Fruit fly (Drosophila melanogaster): Measurements from ENCODE around the gene CG5167.

Gene CG5167

dm6 chr3R:12402935-12403334, 3.4 kb upstream of the CG5167 start (continued):
- peak; percentile 92 for TF ChIP-seq gcm2 (GFP tag; optimal IDR thresholded peaks at IDR 0.05)
- TF ChIP-seq dmrt11E (tag; optimal IDR thresholded peaks at IDR 0.05) = peak; percentile 99
- peak; percentile 94 for TF ChIP-seq CG2199 (GFP tag; IDR thresholded peaks at IDR 0.05)
- TF ChIP-seq Doc2 (GFP tag; IDR thresholded peaks at IDR 0.05) = no peak
- TF ChIP-seq CG15479 (GFP tag; optimal IDR thresholded peaks at IDR 0.05) = peak; percentile 71
- peak; percentile 71; the same call in 1 of the 2 replicates for TF ChIP-seq CkIIα-i1 (GFP tag; IDR thresholded peaks at IDR 0.05)
- peak; percentile 91 for TF ChIP-seq trh (GFP tag; optimal IDR thresholded peaks at IDR 0.05)
- TF ChIP-seq Fer3 (tag; optimal IDR thresholded peaks at IDR 0.05) = peak; percentile 99
- peak; percentile 96 for TF ChIP-seq lilli (GFP tag; optimal IDR thresholded peaks at IDR 0.05)
- peak; percentile 98 for TF ChIP-seq B-H2 (GFP tag; optimal IDR thresholded peaks at IDR 0.05)
- peak in 1 of 2 experiments; percentile 76 for TF ChIP-seq tll (GFP tag; optimal IDR thresholded peaks at IDR 0.05)
- TF ChIP-seq Stat92E (GFP tag; optimal IDR thresholded peaks at IDR 0.05) = peak in 1 of 3 experiments; percentile 95
- TF ChIP-seq seq (GFP tag; IDR thresholded peaks at IDR 0.05) = peak; percentile 97
- peak; percentile 84 for TF ChIP-seq CG11093 (GFP tag; IDR thresholded peaks at IDR 0.05)
- peak; percentile 89 for TF ChIP-seq Nf-YB (GFP tag; optimal IDR thresholded peaks at IDR 0.05)
- TF ChIP-seq gcm (GFP tag; optimal IDR thresholded peaks at IDR 0.05) = peak; percentile 98
- TF ChIP-seq CG3995 (GFP tag; optimal IDR thresholded peaks at IDR 0.05) = peak; percentile 89
- TF ChIP-seq HLHmδ (GFP tag; optimal IDR thresholded peaks at IDR 0.05) = no peak
- peak; percentile 84 for TF ChIP-seq CG9876 (GFP tag; optimal IDR thresholded peaks at IDR 0.05)
- peak; percentile 98 for TF ChIP-seq Fer1 (GFP tag; optimal IDR thresholded peaks at IDR 0.05)
- TF ChIP-seq CG3281 (GFP tag; optimal IDR thresholded peaks at IDR 0.05) = peak; percentile 97
- peak; percentile 97 for TF ChIP-seq dysf (GFP tag; IDR thresholded peaks at IDR 0.05)
- peak; percentile 80 for TF ChIP-seq p53 (GFP tag; optimal IDR thresholded peaks at IDR 0.05)
- peak; percentile 90 for TF ChIP-seq ewg (GFP tag; optimal IDR thresholded peaks at IDR 0.05)
- peak; percentile 88 for TF ChIP-seq jumu (GFP tag; optimal IDR thresholded peaks at IDR 0.05)
- TF ChIP-seq CG4730 (GFP tag; IDR thresholded peaks at IDR 0.05) = peak; percentile 86
- peak; percentile 93 for TF ChIP-seq Mes4 (GFP tag; optimal IDR thresholded peaks at IDR 0.05)
- peak; percentile 89 for TF ChIP-seq CG3726 (GFP tag; IDR thresholded peaks at IDR 0.05)
- TF ChIP-seq chif (GFP tag; optimal IDR thresholded peaks at IDR 0.05) = peak; percentile 95 to 99
- peak; percentile 94 for TF ChIP-seq CG11723 (GFP tag; optimal IDR thresholded peaks at IDR 0.05)
- TF ChIP-seq pan (optimal IDR thresholded peaks at IDR 0.05) = no peak
- peak in 1 of 2 experiments; percentile 97 for TF ChIP-seq pan (GFP tag; optimal IDR thresholded peaks at IDR 0.05 in 1 of 2, IDR thresholded peaks at IDR 0.05 in 1 of 2)
- peak; percentile 92 for TF ChIP-seq mam (GFP tag; optimal IDR thresholded peaks at IDR 0.05)
- TF ChIP-seq ind (GFP tag; optimal IDR thresholded peaks at IDR 0.05) = peak; percentile 98
- TF ChIP-seq Xbp1 (GFP tag; optimal IDR thresholded peaks at IDR 0.05) = peak; percentile 97
- TF ChIP-seq CG4404 (GFP tag; IDR thresholded peaks at IDR 0.05) = peak; percentile 80
- TF ChIP-seq CG42726 (GFP tag; IDR thresholded peaks at IDR 0.05; ENCODE audit: partially characterized antibody) = no peak
- peak; percentile 98 for TF ChIP-seq CG17912 (GFP tag; optimal IDR thresholded peaks at IDR 0.05)
- TF ChIP-seq CG31224 (GFP tag; IDR thresholded peaks at IDR 0.05) = peak; percentile 90
- TF ChIP-seq Ravus (GFP tag; IDR thresholded peaks at IDR 0.05) = peak; percentile 86
- TF ChIP-seq slp2 (GFP tag; optimal IDR thresholded peaks at IDR 0.05) = peak; percentile 93
- TF ChIP-seq crol (GFP tag; IDR thresholded peaks at IDR 0.05) = peak; percentile 47; the same call in 1 of the 2 replicates
- TF ChIP-seq CG1603 (tag; optimal IDR thresholded peaks at IDR 0.05) = peak; percentile 97
- TF ChIP-seq esg (GFP tag; conservative IDR thresholded peaks at IDR 0.05) = peak; percentile 93
- peak; percentile 91 for TF ChIP-seq CG8765 (GFP tag; IDR thresholded peaks at IDR 0.05)
- TF ChIP-seq dmrt99B (tag; optimal IDR thresholded peaks at IDR 0.05) = peak; percentile 100
- TF ChIP-seq D (optimal IDR thresholded peaks at IDR 0.05) = no peak
- TF ChIP-seq D (GFP tag; optimal IDR thresholded peaks at IDR 0.05) = peak; percentile 96
- peak; percentile 97 for TF ChIP-seq CG31388 (GFP tag; optimal IDR thresholded peaks at IDR 0.05)
- peak; percentile 98 for TF ChIP-seq Ets65A (GFP tag)
- peak; percentile 88 for TF ChIP-seq CG11398 (GFP tag; optimal IDR thresholded peaks at IDR 0.05)

Measured in whole organism, embryonic.